Fruit fly (Drosophila melanogaster): ENCODE results near the gene Eig71Eb.

dm6 chr3L:15610109-15610508 lies 39.6 kb upstream of the Eig71Eb start, which contains the start of gene CG7650:
- TF ChIP-seq eve (GFP tag; optimal IDR thresholded peaks at IDR 0.05) = no peak
- no peak for TF ChIP-seq crc (GFP tag; optimal IDR thresholded peaks at IDR 0.05)
- no peak for TF ChIP-seq CG10654 (GFP tag; optimal IDR thresholded peaks at IDR 0.05)
- no peak for TF ChIP-seq Hmr (GFP tag; optimal IDR thresholded peaks at IDR 0.05)
- TF ChIP-seq z (GFP tag; IDR thresholded peaks at IDR 0.05) = no peak
- no peak for TF ChIP-seq CG10321 (GFP tag; IDR thresholded peaks at IDR 0.05)

Measured in whole organism, embryonic.